Worm (Caenorhabditis elegans): ENCODE data around the gene ccep-97.
A peak's percentile ranks its signal among the peaks of the same experiment; 100 is the strongest.

Gene ccep-97

ce11 chrV:4862737-4863136, 44.3 kb upstream of the ccep-97 start, which contains the start of gene C37H5.13:
TSS of gene C37H5.13 (minus strand) at chrV:4862965.
- TF ChIP-seq zip-5 (tag; optimal IDR thresholded peaks at IDR 0.05) (no peak), syd-9 (tag; optimal IDR thresholded peaks at IDR 0.05) (no peak), dve-1 (tag; optimal IDR thresholded peaks at IDR 0.05) (no peak), unc-55 (GFP tag; optimal IDR thresholded peaks at IDR 0.05) (peak; percentile 16), hlh-13 (GFP tag; optimal IDR thresholded peaks at IDR 0.05) (no peak), pha-2 (tag; optimal IDR thresholded peaks at IDR 0.05) (no peak)

- TF ChIP-seq F13H6.1 (tag; optimal IDR thresholded peaks at IDR 0.05) = no peak
- TF ChIP-seq K09A11.1 (tag; optimal IDR thresholded peaks at IDR 0.05; ENCODE audit: insufficient read depth) = no peak
- peak; percentile 12 for TF ChIP-seq ref-2 (tag; optimal IDR thresholded peaks at IDR 0.05)
- peak; percentile 39 for TF ChIP-seq unc-55 (GFP tag; optimal IDR thresholded peaks at IDR 0.05)
- peak; percentile 25 for TF ChIP-seq ceh-18 (tag; optimal IDR thresholded peaks at IDR 0.05)
- TF ChIP-seq tbx-2 (tag; optimal IDR thresholded peaks at IDR 0.05) = peak; percentile 21
- peak; percentile 34 for TF ChIP-seq ceh-31 (tag; optimal IDR thresholded peaks at IDR 0.05)
- peak; percentile 43 for TF ChIP-seq nfya-1 (tag; optimal IDR thresholded peaks at IDR 0.05)
- peak; percentile 28 for TF ChIP-seq hlh-6 (tag; optimal IDR thresholded peaks at IDR 0.05)
- no peak for TF ChIP-seq ceh-22 (tag; optimal IDR thresholded peaks at IDR 0.05)
- peak; percentile 37 for TF ChIP-seq unc-42 (tag; optimal IDR thresholded peaks at IDR 0.05)
Measured at ce11 chrV:4860525-4860924, 42.1 kb upstream of the ccep-97 start.

ce11 chrV:4857561-4857960, 39.1 kb upstream of the ccep-97 start:
- TF ChIP-seq ceh-34 (tag; optimal IDR thresholded peaks at IDR 0.05) (no peak), npax-4 (tag; optimal IDR thresholded peaks at IDR 0.05) (no peak), ceh-24 (tag; optimal IDR thresholded peaks at IDR 0.05) (no peak), C08G9.2 (tag; optimal IDR thresholded peaks at IDR 0.05) (no peak), nhr-11 (tag; optimal IDR thresholded peaks at IDR 0.05) (no peak), syd-9 (tag; optimal IDR thresholded peaks at IDR 0.05) (no peak), ceh-14 (tag; optimal IDR thresholded peaks at IDR 0.05) (no peak), elt-4 (tag; optimal IDR thresholded peaks at IDR 0.05) (no peak), pax-1 (tag; optimal IDR thresholded peaks at IDR 0.05) (no peak), ceh-22 (tag; optimal IDR thresholded peaks at IDR 0.05) (no peak), fkh-10 (GFP tag; optimal IDR thresholded peaks at IDR 0.05) (no peak), pag-3 (tag; optimal IDR thresholded peaks at IDR 0.05; ENCODE audit: borderline replicate concordance) (no peak), ahr-1 (tag; optimal IDR thresholded peaks at IDR 0.05) (no peak), sox-2 (GFP tag; IDR thresholded peaks at IDR 0.05) (no peak), unc-86 (tag; optimal IDR thresholded peaks at IDR 0.05) (no peak), odd-2 (tag; optimal IDR thresholded peaks at IDR 0.05) (no peak), ttx-3 (tag; optimal IDR thresholded peaks at IDR 0.05) (no peak), pat-9 (tag; optimal IDR thresholded peaks at IDR 0.05) (no peak), ceh-18 (tag; optimal IDR thresholded peaks at IDR 0.05) (no peak)

- TF ChIP-seq ama-1 (optimal IDR thresholded peaks at IDR 0.05) (no peak), hlh-8 (tag; optimal IDR thresholded peaks at IDR 0.05) (no peak), ceh-30 (tag; optimal IDR thresholded peaks at IDR 0.05) (no peak), pag-3 (tag; optimal IDR thresholded peaks at IDR 0.05; ENCODE audit: borderline replicate concordance) (no peak), tbx-2 (tag; optimal IDR thresholded peaks at IDR 0.05) (no peak), K02D7.2 (tag; optimal IDR thresholded peaks at IDR 0.05) (no peak), pax-1 (tag; optimal IDR thresholded peaks at IDR 0.05) (no peak), C08G9.2 (tag; optimal IDR thresholded peaks at IDR 0.05) (no peak), Y22D7AL.16 (tag; optimal IDR thresholded peaks at IDR 0.05) (no peak), pat-9 (tag; optimal IDR thresholded peaks at IDR 0.05) (no peak), unc-86 (tag; optimal IDR thresholded peaks at IDR 0.05) (no peak), madf-2 (tag; optimal IDR thresholded peaks at IDR 0.05) (no peak), mec-3 (tag; optimal IDR thresholded peaks at IDR 0.05; ENCODE audit: borderline replicate concordance) (no peak)
Measured at ce11 chrV:4851969-4852368, 33.5 kb upstream of the ccep-97 start.

All from whole organism, late embryonic.